Fruit fly (Drosophila melanogaster): ENCODE data around the gene cact.
A peak's percentile ranks its signal among the peaks of the same experiment; 100 is the strongest.

The cact gene

DNA sequence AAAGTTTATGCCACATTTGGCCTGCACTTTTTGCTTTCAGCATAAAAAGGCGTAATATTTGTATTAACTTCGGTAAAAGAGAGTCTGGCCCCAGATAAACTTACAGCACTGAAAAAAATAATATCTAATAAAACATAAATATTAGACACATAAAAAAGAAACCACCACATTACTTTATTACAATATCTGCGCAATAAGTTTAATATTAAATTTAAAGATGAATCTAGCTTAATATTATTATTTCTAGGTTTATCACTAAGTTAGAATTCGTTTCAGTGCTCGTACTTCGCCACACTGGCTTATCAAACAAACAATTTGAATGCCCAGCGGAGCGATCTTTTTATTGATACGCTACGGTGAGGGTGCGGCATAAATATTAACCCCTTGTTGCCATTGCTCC, 31.9 kb upstream of the cact start (continued):
- TF ChIP-seq tx (GFP tag; optimal IDR thresholded peaks at IDR 0.05): no peak

DNA sequence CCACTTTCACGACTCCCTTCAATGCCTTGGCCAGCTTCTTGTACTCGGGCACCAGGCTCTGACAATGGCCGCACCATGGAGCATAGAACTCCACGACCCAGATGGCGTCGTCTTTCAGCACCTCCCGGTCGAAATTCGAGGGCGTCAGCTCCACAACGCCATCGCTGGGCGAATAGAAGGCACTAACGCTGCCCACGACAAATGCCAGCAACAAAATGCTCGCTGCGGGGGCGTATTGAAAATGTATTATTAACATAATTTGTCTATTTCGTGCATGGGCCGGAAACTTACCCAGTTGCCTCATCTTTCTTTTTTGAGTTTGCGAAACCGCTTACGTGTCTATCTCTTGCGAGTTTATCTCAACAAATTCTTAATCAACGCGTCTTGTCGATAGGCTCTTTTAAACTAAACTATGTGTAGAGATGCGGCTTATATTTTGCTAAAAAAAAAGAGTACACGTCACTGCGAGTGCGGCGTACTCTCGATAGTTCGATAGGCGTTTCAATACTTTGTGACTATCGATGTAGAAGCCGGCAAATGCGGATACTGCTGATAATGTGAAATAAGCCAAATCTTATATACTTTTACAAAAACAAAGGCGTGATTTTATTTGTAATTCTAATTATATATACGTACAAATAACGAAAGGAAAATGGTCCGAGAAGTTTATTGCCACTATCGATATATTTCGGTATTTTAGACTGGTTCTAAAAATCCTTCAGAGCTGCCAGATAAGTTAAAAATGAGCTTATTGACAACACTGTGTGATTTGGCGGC, 30.4 kb upstream of the cact start, which contains the start of gene CaBP1:
Gene CaBP1, minus strand, starts transcription at position 487 of the 777 bp plus-strand sequence.
- TF ChIP-seq B-H1 (GFP tag; IDR thresholded peaks at IDR 0.05): no peak
- peak; percentile 21 for TF ChIP-seq abd-A (tag; optimal IDR thresholded peaks at IDR 0.05)
- no peak for TF ChIP-seq CG13775 (GFP tag; optimal IDR thresholded peaks at IDR 0.05)
- peak; percentile 39 for TF ChIP-seq CG3847 (GFP tag; IDR thresholded peaks at IDR 0.05)
- TF ChIP-seq exex (tag; optimal IDR thresholded peaks at IDR 0.05): no peak
- no peak for TF ChIP-seq CG9727 (GFP tag; optimal IDR thresholded peaks at IDR 0.05)
- TF ChIP-seq Drgx (GFP tag; IDR thresholded peaks at IDR 0.05): no peak
- TF ChIP-seq Ptx1 (GFP tag; IDR thresholded peaks at IDR 0.05): no peak
- no peak for TF ChIP-seq CG4424 (GFP tag; optimal IDR thresholded peaks at IDR 0.05)
- no peak for TF ChIP-seq CG11560 (tag; IDR thresholded peaks at IDR 0.05)
- TF ChIP-seq Dip2 (GFP tag; IDR thresholded peaks at IDR 0.05): no peak
- peak; percentile 81 for TF ChIP-seq ato (GFP tag; IDR thresholded peaks at IDR 0.05; ENCODE audit: partially characterized antibody)
- no peak for TF ChIP-seq Mrtf (GFP tag; IDR thresholded peaks at IDR 0.05)
- peak; percentile 71 for TF ChIP-seq MESR4 (GFP tag; optimal IDR thresholded peaks at IDR 0.05)
- no peak for TF ChIP-seq Camta (GFP tag; optimal IDR thresholded peaks at IDR 0.05)
- TF ChIP-seq Nf-YB (GFP tag; optimal IDR thresholded peaks at IDR 0.05): no peak
- TF ChIP-seq CG1529 (GFP tag; optimal IDR thresholded peaks at IDR 0.05): no peak
- peak; percentile 21 for TF ChIP-seq lbe (GFP tag; optimal IDR thresholded peaks at IDR 0.05)
- no peak for TF ChIP-seq CG15011 (GFP tag; optimal IDR thresholded peaks at IDR 0.05)
- TF ChIP-seq CG10979 (tag; optimal IDR thresholded peaks at IDR 0.05): no peak
- no peak for TF ChIP-seq CG6689 (GFP tag; IDR thresholded peaks at IDR 0.05)
- no peak for TF ChIP-seq CG1603 (tag; optimal IDR thresholded peaks at IDR 0.05)
- TF ChIP-seq CG10462 (GFP tag; optimal IDR thresholded peaks at IDR 0.05): no peak
- TF ChIP-seq wor (GFP tag; IDR thresholded peaks at IDR 0.05): no peak
- no peak for TF ChIP-seq CG18476 (GFP tag; optimal IDR thresholded peaks at IDR 0.05)
- TF ChIP-seq CG1832 (GFP tag; optimal IDR thresholded peaks at IDR 0.05): no peak
- no peak for TF ChIP-seq CG8290 (GFP tag; optimal IDR thresholded peaks at IDR 0.05)
- TF ChIP-seq CG8290 (tag; optimal IDR thresholded peaks at IDR 0.05): no peak
- TF ChIP-seq GATAe (GFP tag; conservative IDR thresholded peaks at IDR 0.05): no peak
- TF ChIP-seq CG31365 (tag; optimal IDR thresholded peaks at IDR 0.05): no peak
- TF ChIP-seq CG33213 (GFP tag; optimal IDR thresholded peaks at IDR 0.05): no peak
- no peak for TF ChIP-seq ap (GFP tag; IDR thresholded peaks at IDR 0.05)
- no peak for TF ChIP-seq CG1024 (GFP tag; IDR thresholded peaks at IDR 0.05)
- TF ChIP-seq cato (GFP tag; optimal IDR thresholded peaks at IDR 0.05; ENCODE audit: borderline replicate concordance): no peak
- no peak for TF ChIP-seq CG12942 (GFP tag; optimal IDR thresholded peaks at IDR 0.05)
- TF ChIP-seq tll (GFP tag; optimal IDR thresholded peaks at IDR 0.05): no peak
- no peak for TF ChIP-seq CG7745 (tag; optimal IDR thresholded peaks at IDR 0.05)
- no peak for TF ChIP-seq Spps (tag; optimal IDR thresholded peaks at IDR 0.05)
- peak; percentile 99 for TF ChIP-seq CG13287 (GFP tag; IDR thresholded peaks at IDR 0.05; ENCODE audit: partially characterized antibody)
- TF ChIP-seq CG5245 (GFP tag; optimal IDR thresholded peaks at IDR 0.05): no peak
- TF ChIP-seq trem (tag; optimal IDR thresholded peaks at IDR 0.05): peak; percentile 64
- TF ChIP-seq H2.0 (GFP tag; IDR thresholded peaks at IDR 0.05): no peak
- TF ChIP-seq CG2199 (GFP tag; IDR thresholded peaks at IDR 0.05): no peak
- peak; percentile 76; the same call in 2 of the 3 replicates for TF ChIP-seq mld (GFP tag; IDR thresholded peaks at IDR 0.05; ENCODE audit: partially characterized antibody)
- no peak for TF ChIP-seq gcm2 (GFP tag; optimal IDR thresholded peaks at IDR 0.05)
- TF ChIP-seq bsh (GFP tag; optimal IDR thresholded peaks at IDR 0.05): no peak
- TF ChIP-seq CG4404 (GFP tag; IDR thresholded peaks at IDR 0.05): no peak
- no peak for TF ChIP-seq Dad (GFP tag; optimal IDR thresholded peaks at IDR 0.05)

Data from whole organism, embryonic.